Fruit fly (Drosophila melanogaster): ENCODE measurements around the gene Pgd.

dm6 chrX:2168485-2169199 lies 23.7 kb downstream of the Pgd start:
- TF ChIP-seq CG33017 (tag; optimal IDR thresholded peaks at IDR 0.05) = no peak
- TF ChIP-seq CG1620 (GFP tag; optimal IDR thresholded peaks at IDR 0.05) = no peak
- no peak for TF ChIP-seq Hr96 (GFP tag; optimal IDR thresholded peaks at IDR 0.05)
- TF ChIP-seq tj (GFP tag; optimal IDR thresholded peaks at IDR 0.05) = no peak
- TF ChIP-seq CG11617 (GFP tag; optimal IDR thresholded peaks at IDR 0.05) = peak; percentile 15
- TF ChIP-seq cnc (optimal IDR thresholded peaks at IDR 0.05) = no peak
- no peak for TF ChIP-seq CG14711 (tag; optimal IDR thresholded peaks at IDR 0.05)
- no peak for TF ChIP-seq Clk (GFP tag; optimal IDR thresholded peaks at IDR 0.05)

Data from whole organism, adult.